Fruit fly (Drosophila melanogaster): Measurements from ENCODE around the gene CG34012.

The CG34012 gene

dm6 chr3L:11084557-11085231 lies 24.6 kb downstream of the CG34012 start (continued):
- peak; percentile 87 for TF ChIP-seq Oaz (GFP tag; IDR thresholded peaks at IDR 0.05)
- peak; percentile 58 for TF ChIP-seq Fer2 (tag; optimal IDR thresholded peaks at IDR 0.05)
- peak; percentile 83 for TF ChIP-seq gt (GFP tag; IDR thresholded peaks at IDR 0.05)
- TF ChIP-seq z (GFP tag; IDR thresholded peaks at IDR 0.05) = peak; percentile 68; the same call in 1 of the 3 replicates
- peak; percentile 79 for TF ChIP-seq klu (GFP tag; IDR thresholded peaks at IDR 0.05)
- TF ChIP-seq CG17385 (GFP tag; optimal IDR thresholded peaks at IDR 0.05) = peak; percentile 95
- peak; percentile 97 for TF ChIP-seq CG2199 (GFP tag; IDR thresholded peaks at IDR 0.05)
- peak; percentile 90 for TF ChIP-seq ac (GFP tag; optimal IDR thresholded peaks at IDR 0.05)
- TF ChIP-seq CG8089 (GFP tag; optimal IDR thresholded peaks at IDR 0.05) = peak; percentile 97
- peak; percentile 95 for TF ChIP-seq Rfx (GFP tag; IDR thresholded peaks at IDR 0.05)
- TF ChIP-seq inv (GFP tag; IDR thresholded peaks at IDR 0.05; ENCODE audit: partially characterized antibody) = no peak
- TF ChIP-seq Usf (GFP tag; optimal IDR thresholded peaks at IDR 0.05) = peak; percentile 77
- peak; percentile 85 for TF ChIP-seq CG3163 (GFP tag; optimal IDR thresholded peaks at IDR 0.05)
- peak; percentile 91 for TF ChIP-seq CG4404 (GFP tag; IDR thresholded peaks at IDR 0.05)
- no peak for TF ChIP-seq ftz-f1 (GFP tag; optimal IDR thresholded peaks at IDR 0.05)
- peak; percentile 91 for TF ChIP-seq cwo (GFP tag; optimal IDR thresholded peaks at IDR 0.05)
- TF ChIP-seq Nf-YB (GFP tag; optimal IDR thresholded peaks at IDR 0.05) = peak; percentile 88
- TF ChIP-seq D19A (tag; optimal IDR thresholded peaks at IDR 0.05) = peak; percentile 95
- TF ChIP-seq CG9797 (GFP tag; optimal IDR thresholded peaks at IDR 0.05) = peak; percentile 46
- TF ChIP-seq Opbp (GFP tag; IDR thresholded peaks at IDR 0.05; ENCODE audit: partially characterized antibody) = no peak
- TF ChIP-seq CG13894 (tag; optimal IDR thresholded peaks at IDR 0.05) = no peak
- peak; percentile 86 for TF ChIP-seq Hmr (GFP tag; optimal IDR thresholded peaks at IDR 0.05)
- TF ChIP-seq pum (GFP tag; optimal IDR thresholded peaks at IDR 0.05) = peak; percentile 96
- TF ChIP-seq CG14667 (GFP tag; IDR thresholded peaks at IDR 0.05) = peak; percentile 92
- no peak for TF ChIP-seq CG42726 (GFP tag; IDR thresholded peaks at IDR 0.05; ENCODE audit: partially characterized antibody)
- TF ChIP-seq CG2202 (tag; optimal IDR thresholded peaks at IDR 0.05) = peak; percentile 98
- TF ChIP-seq CG7928 (GFP tag; optimal IDR thresholded peaks at IDR 0.05) = peak; percentile 61
- no peak for TF ChIP-seq vnd (GFP tag; IDR thresholded peaks at IDR 0.05; ENCODE audit: partially characterized antibody)
- peak; percentile 86 for TF ChIP-seq ro (GFP tag; IDR thresholded peaks at IDR 0.05)
- TF ChIP-seq Optix (GFP tag; IDR thresholded peaks at IDR 0.05) = peak; percentile 86; the same call in 2 of the 3 replicates
- TF ChIP-seq br (optimal IDR thresholded peaks at IDR 0.05) = no peak
- TF ChIP-seq CG9437 (GFP tag; optimal IDR thresholded peaks at IDR 0.05) = peak; percentile 92
- peak; percentile 92 for TF ChIP-seq CG10654 (GFP tag; optimal IDR thresholded peaks at IDR 0.05)
- TF ChIP-seq Eip74EF (GFP tag; optimal IDR thresholded peaks at IDR 0.05) = peak in 1 of 2 experiments; percentile 98
- peak; percentile 76; the same call in 1 of the 2 replicates for TF ChIP-seq MBD-R2 (GFP tag; IDR thresholded peaks at IDR 0.05)
- TF ChIP-seq Antp (GFP tag; optimal IDR thresholded peaks at IDR 0.05) = peak; percentile 92
- TF ChIP-seq B-H2 (GFP tag; optimal IDR thresholded peaks at IDR 0.05) = no peak
- TF ChIP-seq her (GFP tag; optimal IDR thresholded peaks at IDR 0.05) = peak; percentile 90
- TF ChIP-seq CG8765 (GFP tag; IDR thresholded peaks at IDR 0.05) = peak; percentile 87
- peak; percentile 94 for TF ChIP-seq CG3407 (GFP tag; optimal IDR thresholded peaks at IDR 0.05)
- no peak for TF ChIP-seq prd (optimal IDR thresholded peaks at IDR 0.05)
- peak; percentile 98 for TF ChIP-seq prd (GFP tag; IDR thresholded peaks at IDR 0.05)
- TF ChIP-seq CG15696 (tag; optimal IDR thresholded peaks at IDR 0.05) = peak; percentile 93
- peak; percentile 95 for TF ChIP-seq Chrac-16 (GFP tag; optimal IDR thresholded peaks at IDR 0.05)
- peak; percentile 91 for TF ChIP-seq peb (GFP tag; IDR thresholded peaks at IDR 0.05)
- TF ChIP-seq org-1 (GFP tag; optimal IDR thresholded peaks at IDR 0.05) = peak; percentile 93
- TF ChIP-seq cas (GFP tag; IDR thresholded peaks at IDR 0.05) = peak; percentile 78
- peak in 1 of 2 experiments; percentile 89 for TF ChIP-seq tll (GFP tag; optimal IDR thresholded peaks at IDR 0.05)
- TF ChIP-seq ab (GFP tag; optimal IDR thresholded peaks at IDR 0.05) = peak; percentile 86
- peak; percentile 89 for TF ChIP-seq CG11247 (GFP tag; IDR thresholded peaks at IDR 0.05)
